Fruit fly (Drosophila melanogaster) whole organism, embryonic: ENCODE measurements around the gene mld.
A peak's percentile ranks its signal among the peaks of the same experiment; 100 is the strongest.

Experiments used
- CG11093 ChIP-seq: fragments of 200-800 bp; sonication (Bioruptor generic); IDR thresholded peaks from 3 replicates; pipeline ENCODE4 v1.3.6; 2022; ENCODE audit warnings: missing biosample characterization, missing genetic modification characterization
- CG12744 ChIP-seq: fragments of 200-800 bp; sonication (Bioruptor generic); optimal IDR thresholded peaks from 2 replicates; lab custom pipeline; 2016; ENCODE audit warnings: missing biosample characterization, missing genetic modification characterization
- CG12769 ChIP-seq: fragments of 200-800 bp; sonication (Bioruptor generic); optimal IDR thresholded peaks from 2 replicates; lab custom pipeline; 2019; ENCODE audit warnings: missing biosample characterization, mild to moderate bottlenecking, missing genetic modification characterization, moderate library complexity
- CG14014 ChIP-seq: fragments of 200-800 bp; sonication (Bioruptor generic); IDR thresholded peaks from 2 replicates; pipeline ENCODE4 v1.3.6; 2022; ENCODE audit warnings: missing biosample characterization, missing genetic modification characterization
- CG15073 ChIP-seq: fragments of 200-800 bp; sonication (Bioruptor generic); optimal IDR thresholded peaks from 2 replicates; lab custom pipeline; 2016; ENCODE audit warnings: missing biosample characterization, missing genetic modification characterization
- CG1602 ChIP-seq: fragments of 200-800 bp; sonication (Bioruptor generic); optimal IDR thresholded peaks from 3 replicates; lab custom pipeline; 2016; ENCODE audit warnings: missing biosample characterization, missing genetic modification characterization
- CG17829 ChIP-seq: fragments of 200-800 bp; optimal IDR thresholded peaks from 2 replicates; lab custom pipeline; 2019; ENCODE audit warnings: missing biosample characterization, mild to moderate bottlenecking, missing genetic modification characterization, moderate library complexity
- CG17912 ChIP-seq: fragments of 200-800 bp; sonication (Bioruptor generic); optimal IDR thresholded peaks from 2 replicates; lab custom pipeline; 2018; ENCODE audit warnings: missing biosample characterization, mild to moderate bottlenecking, missing genetic modification characterization
- CG2116 ChIP-seq: fragments of 200-800 bp; sonication (Bioruptor generic); optimal IDR thresholded peaks from 3 replicates; lab custom pipeline; 2018; ENCODE audit warnings: missing biosample characterization, mild to moderate bottlenecking, missing genetic modification characterization
- CG3163 ChIP-seq: fragments of 200-800 bp; sonication (Bioruptor generic); optimal IDR thresholded peaks from 3 replicates; lab custom pipeline; 2016; ENCODE audit warnings: missing biosample characterization, missing genetic modification characterization
- CG33213 ChIP-seq: fragments of 200-800 bp; sonication (Bioruptor generic); optimal IDR thresholded peaks from 3 replicates; lab custom pipeline; 2016; ENCODE audit warnings: missing biosample characterization, missing genetic modification characterization
- CG33557 ChIP-seq: fragments of 200-800 bp; sonication (Bioruptor generic); optimal IDR thresholded peaks from 2 replicates; lab custom pipeline; 2019; ENCODE audit warnings: missing biosample characterization, mild to moderate bottlenecking, missing genetic modification characterization, moderate library complexity
- CG3838 ChIP-seq: fragments of 200-800 bp; sonication (Bioruptor generic); optimal IDR thresholded peaks from 3 replicates; lab custom pipeline; 2016; ENCODE audit warnings: missing biosample characterization, missing genetic modification characterization
- CG6254 ChIP-seq: fragments of 200-800 bp; sonication (Bioruptor generic); optimal IDR thresholded peaks from 3 replicates; lab custom pipeline; 2017; ENCODE audit warnings: mild to moderate bottlenecking, missing biosample characterization, missing genetic modification reagents, missing genetic modification characterization
- CG6683 ChIP-seq: fragments of 200-800 bp; sonication (Bioruptor generic); optimal IDR thresholded peaks from 2 replicates; lab custom pipeline; 2017; ENCODE audit warnings: missing biosample characterization, mild to moderate bottlenecking, missing genetic modification characterization, missing genetic modification reagents
- CG7745 ChIP-seq: fragments of 200-800 bp; sonication (Bioruptor generic); optimal IDR thresholded peaks from 2 replicates; lab custom pipeline; 2018; ENCODE audit warnings: missing biosample characterization, mild to moderate bottlenecking, missing genetic modification characterization, moderate library complexity
- CG8924 ChIP-seq: fragments of 200-800 bp; optimal IDR thresholded peaks from 3 replicates; lab custom pipeline; 2019; ENCODE audit warnings: missing biosample characterization, mild to moderate bottlenecking, missing genetic modification characterization, moderate library complexity
- D ChIP-seq, 2 experiments: fragments of 200-800 bp in 1 of 2; fragments of >200 bp in 1 of 2; sonication (Bioruptor generic) in 1 of 2; optimal IDR thresholded peaks; 2 replicates in 1 of 2; 3 replicates in 1 of 2; lab custom pipeline; 2017; ENCODE audit warnings: mild to moderate bottlenecking in 1 of 2, missing biosample characterization in 1 of 2, missing genetic modification characterization in 1 of 2, missing genetic modification reagents in 1 of 2
- Dbx ChIP-seq: fragments of 200-800 bp; sonication (Bioruptor generic); IDR thresholded peaks from 3 replicates; pipeline ENCODE4 v1.3.6; 2022; ENCODE audit warnings: missing biosample characterization, missing genetic modification characterization
- Ets65A ChIP-seq: fragments of 200-800 bp; sonication (Bioruptor generic); peaks from one replicate; lab custom pipeline; 2016; ENCODE audit warnings: missing biosample characterization, missing genetic modification characterization
- H15 ChIP-seq: fragments of 200-800 bp; sonication (Bioruptor generic); IDR thresholded peaks from 3 replicates; pipeline ENCODE4 v1.3.6; 2022; ENCODE audit warnings: missing biosample characterization, missing genetic modification characterization
- Hey ChIP-seq: fragments of 200-800 bp; sonication (Bioruptor generic); optimal IDR thresholded peaks from 3 replicates; lab custom pipeline; 2018; ENCODE audit warnings: missing biosample characterization, mild to moderate bottlenecking, missing genetic modification characterization
- MESR4 ChIP-seq: fragments of 200-800 bp; sonication (Bioruptor generic); optimal IDR thresholded peaks from 2 replicates; lab custom pipeline; 2018; ENCODE audit warnings: missing biosample characterization, mild to moderate bottlenecking, missing genetic modification characterization, moderate library complexity
- Mes4 ChIP-seq: fragments of 200-800 bp; sonication (Bioruptor generic); optimal IDR thresholded peaks from 2 replicates; lab custom pipeline; 2016; ENCODE audit warnings: missing biosample characterization, missing genetic modification characterization
- Nf-YB ChIP-seq: fragments of 200-800 bp; sonication (Bioruptor generic); optimal IDR thresholded peaks from 3 replicates; lab custom pipeline; 2019; ENCODE audit warnings: missing biosample characterization, mild to moderate bottlenecking, missing genetic modification characterization, moderate library complexity
- Ravus ChIP-seq: fragments of 200-800 bp; sonication (Bioruptor generic); IDR thresholded peaks from 2 replicates; pipeline ENCODE4 v1.3.6; 2022; ENCODE audit warnings: missing biosample characterization, missing genetic modification characterization
- Ssrp ChIP-seq: fragments of 200-800 bp; sonication (Bioruptor generic); optimal IDR thresholded peaks from 2 replicates; lab custom pipeline; 2018; ENCODE audit warnings: missing biosample characterization, mild to moderate bottlenecking, missing genetic modification characterization, moderate library complexity
- YL-1 ChIP-seq: fragments of 200-800 bp; sonication (Bioruptor generic); optimal IDR thresholded peaks from 3 replicates; lab custom pipeline; 2017; ENCODE audit warnings: missing biosample characterization, mild to moderate bottlenecking, missing genetic modification characterization
- abd-A ChIP-seq: fragments of 200-800 bp; sonication (Bioruptor generic); optimal IDR thresholded peaks from 3 replicates; lab custom pipeline; 2019; ENCODE audit warnings: missing biosample characterization, mild to moderate bottlenecking, missing genetic modification characterization, moderate library complexity
- cas ChIP-seq: fragments of 200-800 bp; sonication (Bioruptor generic); IDR thresholded peaks from 2 replicates; pipeline ENCODE4 v1.3.6; 2022; ENCODE audit warnings: missing biosample characterization, missing genetic modification characterization
- chinmo ChIP-seq: fragments of 200-800 bp; sonication (Bioruptor generic); IDR thresholded peaks from 4 replicates; pipeline ENCODE4 v1.3.6; 2022; ENCODE audit warnings: missing biosample characterization, missing genetic modification characterization; ENCODE audit not compliant: partially characterized antibody
- chn ChIP-seq: fragments of 200-800 bp; sonication (Bioruptor generic); optimal IDR thresholded peaks from 2 replicates; lab custom pipeline; 2016; ENCODE audit warnings: missing biosample characterization, missing genetic modification characterization
- ci ChIP-seq: fragments of 200-800 bp; sonication (Bioruptor generic); IDR thresholded peaks from 3 replicates; pipeline ENCODE4 v1.3.6; 2022; ENCODE audit warnings: missing biosample characterization, missing genetic modification characterization
- croc ChIP-seq: fragments of 200-800 bp; sonication (Bioruptor generic); conservative IDR thresholded peaks from 3 replicates; pipeline ENCODE4 v1.3.6; 2022; ENCODE audit warnings: missing biosample characterization, missing genetic modification characterization
- cwo ChIP-seq: fragments of 200-800 bp; sonication (Bioruptor generic); optimal IDR thresholded peaks from 3 replicates; lab custom pipeline; 2017; ENCODE audit warnings: missing biosample characterization, missing genetic modification characterization, mild to moderate bottlenecking, moderate library complexity, missing genetic modification reagents
- fru ChIP-seq: fragments of >200 bp; optimal IDR thresholded peaks from 2 replicates; lab custom pipeline; 2017
- hbn ChIP-seq: fragments of 200-800 bp; sonication (Bioruptor generic); IDR thresholded peaks from 2 replicates; pipeline ENCODE4 v1.3.6; 2022; ENCODE audit warnings: missing biosample characterization, missing genetic modification characterization; ENCODE audit not compliant: partially characterized antibody
- inv ChIP-seq: fragments of 200-800 bp; sonication (Bioruptor generic); IDR thresholded peaks from 2 replicates; pipeline ENCODE4 v1.3.6; 2022; ENCODE audit warnings: missing biosample characterization, missing genetic modification characterization; ENCODE audit not compliant: partially characterized antibody
- ken ChIP-seq: fragments of 200-800 bp; sonication (Bioruptor generic); IDR thresholded peaks from 3 replicates; pipeline ENCODE4 v1.3.6; 2022; ENCODE audit warnings: missing biosample characterization, missing genetic modification characterization
- lab ChIP-seq: fragments of 200-800 bp; sonication (Bioruptor generic); optimal IDR thresholded peaks from 3 replicates; lab custom pipeline; 2017; ENCODE audit warnings: missing biosample characterization, missing genetic modification characterization, mild to moderate bottlenecking, moderate library complexity, missing genetic modification reagents
- luna ChIP-seq: fragments of 200-800 bp; sonication (Bioruptor generic); optimal IDR thresholded peaks from 2 replicates; lab custom pipeline; 2016; ENCODE audit warnings: missing biosample characterization, missing genetic modification characterization
- pho ChIP-seq: fragments of 200-800 bp; sonication (Bioruptor generic); optimal IDR thresholded peaks from 2 replicates; lab custom pipeline; 2016; ENCODE audit warnings: missing biosample characterization, missing genetic modification characterization
- pros ChIP-seq: fragments of 200-800 bp; sonication (Bioruptor generic); optimal IDR thresholded peaks from 3 replicates; lab custom pipeline; 2019; ENCODE audit warnings: missing biosample characterization, mild to moderate bottlenecking, missing genetic modification characterization, moderate library complexity
- psq ChIP-seq: fragments of 200-800 bp; sonication (Bioruptor generic); optimal IDR thresholded peaks from 2 replicates; lab custom pipeline; 2017; ENCODE audit warnings: missing biosample characterization, missing genetic modification characterization
- row ChIP-seq: fragments of 200-800 bp; sonication (Bioruptor generic); IDR thresholded peaks from 3 replicates; pipeline ENCODE4 v1.3.6; 2022; ENCODE audit warnings: missing biosample characterization, missing genetic modification characterization
- scrt ChIP-seq: fragments of 200-800 bp; sonication (Bioruptor generic); optimal IDR thresholded peaks from 2 replicates; lab custom pipeline; 2018; ENCODE audit warnings: missing biosample characterization, mild to moderate bottlenecking, missing genetic modification characterization, moderate library complexity
- sd ChIP-seq: fragments of 200-800 bp; sonication (Bioruptor generic); optimal IDR thresholded peaks from 3 replicates; lab custom pipeline; 2018; ENCODE audit warnings: missing biosample characterization, mild to moderate bottlenecking, missing genetic modification characterization, moderate library complexity
- trem ChIP-seq: fragments of 200-800 bp; optimal IDR thresholded peaks from 3 replicates; lab custom pipeline; 2019; ENCODE audit warnings: missing biosample characterization, mild to moderate bottlenecking, missing genetic modification characterization, moderate library complexity
- ttk ChIP-seq: fragments of 200-800 bp; sonication (Bioruptor generic); IDR thresholded peaks from 2 replicates; pipeline ENCODE4 v2.1.2; 2022; ENCODE audit warnings: missing biosample characterization, missing genetic modification characterization
- vfl ChIP-seq: fragments of 200-800 bp; sonication (Bioruptor generic); optimal IDR thresholded peaks from 2 replicates; lab custom pipeline; 2016; ENCODE audit warnings: missing biosample characterization, missing genetic modification characterization
- wek ChIP-seq: fragments of 200-800 bp; sonication (Bioruptor generic); optimal IDR thresholded peaks from 3 replicates; lab custom pipeline; 2018; ENCODE audit warnings: missing biosample characterization, mild to moderate bottlenecking, missing genetic modification characterization, moderate library complexity
- wor ChIP-seq: fragments of 200-800 bp; sonication (Bioruptor generic); IDR thresholded peaks from 2 replicates; pipeline ENCODE4 v1.3.6; 2022; ENCODE audit warnings: missing biosample characterization, missing genetic modification characterization

Gene mld

DNA sequence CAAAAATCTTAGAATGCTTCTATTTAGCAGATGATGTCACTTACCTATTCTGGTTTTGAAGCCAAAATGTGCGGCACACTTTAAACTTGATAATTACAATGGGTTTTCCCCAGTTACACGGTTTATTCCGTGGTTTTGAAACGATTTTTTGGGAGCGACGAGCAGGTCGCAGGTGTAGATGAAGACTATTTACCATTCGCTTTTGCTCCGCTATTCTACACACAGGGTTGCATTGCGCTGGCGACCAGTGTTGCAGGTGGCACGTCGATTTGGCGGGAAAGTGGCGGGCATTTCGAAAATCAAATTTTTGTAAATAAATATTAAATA is 2.8 kb upstream of the mld start, which contains the start of gene REPTOR (continued):
- TF ChIP-seq CG6254 (no peak), inv (no peak), CG7745 (tag; lab: Kevin White, UChicago) (no peak), croc (no peak), chinmo (GFP tag; lab: Robert Waterston, UW) (no peak), Ssrp (tag; lab: Kevin White, UChicago) (no peak), Mes4 (GFP tag; lab: Kevin White, UChicago) (no peak), CG33557 (GFP tag; lab: Kevin White, UChicago) (peak; percentile 21), cas (GFP tag; lab: Robert Waterston, UW) (no peak), wek (GFP tag; lab: Kevin White, UChicago) (peak; percentile 4), CG2116 (GFP tag; lab: Kevin White, UChicago) (peak; percentile 99), YL-1 (GFP tag; lab: Kevin White, UChicago) (peak; percentile 66), vfl (no peak), CG17912 (GFP tag; lab: Kevin White, UChicago) (no peak), CG12769 (tag; lab: Kevin White, UChicago) (no peak), wor (no peak), CG3838 (no peak), abd-A (peak; percentile 89), Ets65A (GFP tag; lab: Kevin White, UChicago) (peak; percentile 88), Dbx (GFP tag; lab: Robert Waterston, UW) (no peak), ci (GFP tag; lab: Robert Waterston, UW) (no peak), pros (GFP tag; lab: Kevin White, UChicago) (no peak)

DNA sequence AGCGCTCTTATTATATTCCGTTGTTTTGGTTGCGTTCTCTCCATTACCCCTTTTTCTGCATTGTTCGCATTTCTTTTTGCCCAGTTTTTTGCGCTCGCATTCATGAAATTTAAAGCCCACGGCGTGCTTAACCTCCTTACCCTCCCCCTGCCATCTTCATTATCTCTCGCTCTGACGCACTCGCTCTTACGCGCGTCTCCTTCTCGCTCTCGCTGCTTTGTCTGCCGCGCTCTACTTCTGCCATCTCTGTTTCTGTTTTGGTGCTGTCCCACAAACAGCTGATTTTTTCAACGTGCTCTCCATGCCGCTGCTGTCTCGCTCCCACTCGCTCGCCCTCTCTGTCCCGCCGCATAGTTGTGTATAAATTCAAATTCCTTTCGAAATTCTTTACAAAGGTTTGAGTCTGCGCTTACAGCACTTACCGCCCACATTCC is 1.0 kb downstream of the mld start:
- TF ChIP-seq CG14014 (GFP tag; lab: Robert Waterston, UW) (no peak), scrt (GFP tag; lab: Kevin White, UChicago) (peak; percentile 56), lab (GFP tag; lab: Kevin White, UChicago) (peak; percentile 72), CG11093 (GFP tag; lab: Robert Waterston, UW) (no peak), Nf-YB (GFP tag; lab: Kevin White, UChicago) (peak; percentile 28), cwo (GFP tag; lab: Kevin White, UChicago) (peak; percentile 52), D (optimal IDR thresholded peaks at IDR 0.05; lab: Kevin White, UChicago) (peak; percentile 60), D (GFP tag; optimal IDR thresholded peaks at IDR 0.05; lab: Kevin White, UChicago) (no peak), hbn (no peak), MESR4 (GFP tag; lab: Kevin White, UChicago) (peak; percentile 45), H15 (no peak), CG6683 (peak; percentile 42), luna (GFP tag; lab: Kevin White, UChicago) (peak; percentile 24), row (GFP tag; lab: Robert Waterston, UW) (no peak), fru (lab: Kevin White, UChicago) (peak; percentile 61), trem (tag; lab: Kevin White, UChicago) (peak; percentile 41), psq (GFP tag; lab: Kevin White, UChicago) (peak; percentile 89), chn (GFP tag; lab: Kevin White, UChicago) (peak; percentile 66), CG3163 (GFP tag; lab: Kevin White, UChicago) (peak; percentile 69), sd (tag; lab: Kevin White, UChicago) (peak; percentile 100), Hey (tag; lab: Kevin White, UChicago) (no peak), CG15073 (no peak), CG33213 (GFP tag; lab: Kevin White, UChicago) (peak; percentile 5), ttk (GFP tag; lab: Robert Waterston, UW) (no peak), pho (GFP tag; lab: Kevin White, UChicago) (peak; percentile 37), CG8924 (peak; percentile 45), Ravus (no peak), CG17829 (peak; percentile 57), ken (GFP tag; lab: Robert Waterston, UW) (no peak), CG12744 (GFP tag; lab: Kevin White, UChicago) (peak; percentile 57), CG1602 (GFP tag; lab: Kevin White, UChicago) (no peak)
